Worm (Caenorhabditis elegans) whole organism, young adult: Measurements from ENCODE around the gene F47B7.4.

Source experiments
- bed-1 ChIP-seq: fragments of 200-800 bp; sonication (Bioruptor generic); IDR thresholded peaks from 2 replicates; pipeline ENCODE4 v1.3.6; 2022; ENCODE audit warnings: missing genetic modification reagents, missing genetic modification characterization, missing compliant biosample characterization
- ceh-40 ChIP-seq: fragments of 200-800 bp; sonication (Bioruptor generic); IDR thresholded peaks from 2 replicates; pipeline ENCODE4 v1.3.6; 2022; ENCODE audit warnings: missing genetic modification characterization, missing compliant biosample characterization
- dpl-1 ChIP-seq: fragments of 150-350 bp; optimal IDR thresholded peaks from 2 replicates; lab custom pipeline; 2014; ENCODE audit warnings: missing biosample characterization, missing genetic modification reagents, missing genetic modification characterization
- hmg-20 ChIP-seq: fragments of 200-800 bp; sonication (Bioruptor generic); IDR thresholded peaks from 2 replicates; pipeline ENCODE4 v1.3.6; 2022; ENCODE audit warnings: missing genetic modification reagents, missing genetic modification characterization, missing compliant biosample characterization
- madf-10 ChIP-seq: sonication (generic microtip); optimal IDR thresholded peaks from 2 replicates; lab custom pipeline; 2016; ENCODE audit warnings: mild to moderate bottlenecking, missing genetic modification characterization, missing compliant biosample characterization
- nhr-120 ChIP-seq: fragments of 200-800 bp; sonication (Bioruptor generic); IDR thresholded peaks from 2 replicates; pipeline ENCODE4 v1.3.6; 2022; ENCODE audit warnings: missing genetic modification characterization, missing compliant biosample characterization
- somi-1 ChIP-seq: fragments of 200-800 bp; sonication (Bioruptor generic); optimal IDR thresholded peaks from 2 replicates; lab custom pipeline; 2018; ENCODE audit warnings: mild to moderate bottlenecking, missing genetic modification characterization, missing compliant biosample characterization

DNA sequence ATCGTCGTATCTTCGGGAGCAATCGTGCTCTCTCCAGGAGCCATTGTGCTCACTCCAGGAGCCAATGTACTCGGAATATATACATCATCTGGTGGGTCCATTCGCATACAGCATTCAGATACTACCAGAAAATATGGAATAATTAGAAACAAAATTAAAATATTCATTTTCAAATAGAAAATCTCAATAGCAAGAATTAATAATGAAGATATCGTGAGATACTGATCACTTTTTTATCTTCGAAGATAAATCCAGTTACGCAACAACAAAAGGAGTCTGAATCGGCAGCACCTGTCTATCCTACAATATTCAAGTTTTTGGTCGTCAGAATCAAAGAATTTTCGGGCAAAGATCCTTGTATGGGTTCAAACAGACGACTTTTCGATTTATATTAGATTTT lies 2.3 kb upstream of the F47B7.4 start, which contains the start of gene F47B7.5:
- TF ChIP-seq ceh-40 (GFP tag; lab: Robert Waterston, UW) (no peak), dpl-1 (no peak), nhr-120 (no peak), bed-1 (GFP tag; lab: Robert Waterston, UW) (no peak), hmg-20 (GFP tag; lab: Robert Waterston, UW) (no peak), somi-1 (GFP tag; lab: Kevin White, UChicago) (no peak), madf-10 (tag; lab: Kevin White, UChicago) (no peak)
